Worm (Caenorhabditis elegans) whole organism, L2 larva: ENCODE data around the gene C45H4.13.

Experiments used
- lin-11 ChIP-seq: fragments of 150-350 bp; sonication (generic microtip); optimal IDR thresholded peaks from 2 replicates; lab custom pipeline; 2014; ENCODE audit warnings: missing biosample characterization, missing genetic modification characterization, inconsistent platforms, mixed read lengths
- lsy-2 ChIP-seq, 2 experiments: fragments of 150-350 bp in 1 of 2; sonication (generic microtip) in 1 of 2; optimal IDR thresholded peaks; 2 replicates each; lab custom pipeline; 2014 to 2017; ENCODE audit warnings: missing biosample characterization in 2 of 2, missing genetic modification characterization in 2 of 2
- mab-5 ChIP-seq: fragments of 150-350 bp; optimal IDR thresholded peaks from 2 replicates; lab custom pipeline; 2014; ENCODE audit warnings: missing biosample characterization, missing genetic modification characterization
- nhr-6 ChIP-seq: fragments of 150-350 bp; optimal IDR thresholded peaks from 2 replicates; lab custom pipeline; 2014; ENCODE audit warnings: missing biosample characterization, missing genetic modification characterization
- skn-1 ChIP-seq: sonication (generic microtip); optimal IDR thresholded peaks from 2 replicates; lab custom pipeline; 2017; ENCODE audit warnings: missing biosample characterization, missing genetic modification characterization

- no peak for TF ChIP-seq mab-5 (tag; lab: Kevin White, UChicago)
- no peak for TF ChIP-seq skn-1
- TF ChIP-seq nhr-6 (tag; lab: Kevin White, UChicago) = no peak
- no peak for TF ChIP-seq lin-11 (tag; lab: Kevin White, UChicago)
- TF ChIP-seq lsy-2 (tag; optimal IDR thresholded peaks at IDR 0.05; lab: Kevin White, UChicago) = no peak
Measured at ce11 chrV:2139918-2140317, 10.9 kb downstream of the C45H4.13 start, which contains the start of gene F22F7.7.
